Fruit fly (Drosophila melanogaster): ENCODE measurements around the gene CG14621.

- TF ChIP-seq psq (optimal IDR thresholded peaks at IDR 0.05) (no peak), Myc (optimal IDR thresholded peaks at IDR 0.05) (no peak), Sin3A (optimal IDR thresholded peaks at IDR 0.05) (no peak), ttk (optimal IDR thresholded peaks at IDR 0.05) (no peak), h (optimal IDR thresholded peaks at IDR 0.05) (no peak), insv (optimal IDR thresholded peaks at IDR 0.05) (no peak)
These were observed 36.6 kb downstream of the CG14621 start for dm6 chrX:22480612-22481011.
